Fruit fly (Drosophila melanogaster): ENCODE results near the gene EMC1.

- no peak for TF ChIP-seq h (optimal IDR thresholded peaks at IDR 0.05)
- TF ChIP-seq Myc (optimal IDR thresholded peaks at IDR 0.05) = no peak
- TF ChIP-seq ttk (optimal IDR thresholded peaks at IDR 0.05) = no peak
- TF ChIP-seq psq (optimal IDR thresholded peaks at IDR 0.05) = no peak
- TF ChIP-seq insv (optimal IDR thresholded peaks at IDR 0.05) = no peak
Measured at dm6 chr3R:7913551-7913950, 6.4 kb upstream of the EMC1 start, which contains the start of gene kipf.

Data from Kc167 (cell line).